Worm (Caenorhabditis elegans): ENCODE measurements around the gene Y17G9B.4.

The Y17G9B.4 gene

ce11 chrIV:4744167-4744566, 7.8 kb upstream of the Y17G9B.4 start, which contains the start of gene hoe-1:
Gene hoe-1, minus strand, starts transcription at chrIV:4744267.
- TF ChIP-seq tbx-37 (GFP tag; conservative IDR thresholded peaks at IDR 0.05), result no peak
- no peak for TF ChIP-seq hnd-1 (tag; optimal IDR thresholded peaks at IDR 0.05)
- TF ChIP-seq ceh-13 (GFP tag; optimal IDR thresholded peaks at IDR 0.05), result no peak
- TF ChIP-seq ets-7 (tag; optimal IDR thresholded peaks at IDR 0.05), result no peak
- no peak for TF ChIP-seq ceh-36 (tag; optimal IDR thresholded peaks at IDR 0.05)
- TF ChIP-seq tbx-11 (GFP tag; IDR thresholded peaks at IDR 0.05), result no peak
- no peak for TF ChIP-seq hmg-4 (GFP tag; optimal IDR thresholded peaks at IDR 0.05)
- TF ChIP-seq hmbx-1 (tag; optimal IDR thresholded peaks at IDR 0.05), result no peak
- TF ChIP-seq tra-4 (tag; optimal IDR thresholded peaks at IDR 0.05), result no peak
- TF ChIP-seq B0310.2 (tag; optimal IDR thresholded peaks at IDR 0.05), result no peak
- no peak for TF ChIP-seq F13C5.2 (tag; optimal IDR thresholded peaks at IDR 0.05)
- no peak for TF ChIP-seq scrt-1 (GFP tag; IDR thresholded peaks at IDR 0.05)
- TF ChIP-seq pes-1 (GFP tag; IDR thresholded peaks at IDR 0.05), result no peak
- no peak for TF ChIP-seq aly-1 (tag; optimal IDR thresholded peaks at IDR 0.05)
- TF ChIP-seq sea-1 (GFP tag; conservative IDR thresholded peaks at IDR 0.05), result no peak

ce11 chrIV:4745422-4745821, 6.5 kb upstream of the Y17G9B.4 start, which contains the start of gene timm-17B.1:
Gene timm-17B.1, minus strand, starts transcription at chrIV:4745492.
- no peak for TF ChIP-seq ama-1 (optimal IDR thresholded peaks at IDR 0.05)
- 0 out of 2 replicates have a peak, but pooled peaks have one; percentile 34 for TF ChIP-seq pes-1 (GFP tag; IDR thresholded peaks at IDR 0.05)
- TF ChIP-seq hmbx-1 (tag; optimal IDR thresholded peaks at IDR 0.05), result no peak
- peak; percentile 34 for TF ChIP-seq F13C5.2 (tag; optimal IDR thresholded peaks at IDR 0.05)
- no peak for TF ChIP-seq tbx-37 (GFP tag; conservative IDR thresholded peaks at IDR 0.05)
- TF ChIP-seq hmg-4 (GFP tag; optimal IDR thresholded peaks at IDR 0.05), result no peak

ce11 chrIV:4747553-4747952, 4.4 kb upstream of the Y17G9B.4 start, which contains the start of gene tctn-1:
Gene tctn-1, minus strand, starts transcription at chrIV:4747832.
- TF ChIP-seq ama-1 (optimal IDR thresholded peaks at IDR 0.05) (peak; percentile 14), hmg-4 (GFP tag; optimal IDR thresholded peaks at IDR 0.05) (no peak), aly-1 (tag; optimal IDR thresholded peaks at IDR 0.05) (no peak)

DNA sequence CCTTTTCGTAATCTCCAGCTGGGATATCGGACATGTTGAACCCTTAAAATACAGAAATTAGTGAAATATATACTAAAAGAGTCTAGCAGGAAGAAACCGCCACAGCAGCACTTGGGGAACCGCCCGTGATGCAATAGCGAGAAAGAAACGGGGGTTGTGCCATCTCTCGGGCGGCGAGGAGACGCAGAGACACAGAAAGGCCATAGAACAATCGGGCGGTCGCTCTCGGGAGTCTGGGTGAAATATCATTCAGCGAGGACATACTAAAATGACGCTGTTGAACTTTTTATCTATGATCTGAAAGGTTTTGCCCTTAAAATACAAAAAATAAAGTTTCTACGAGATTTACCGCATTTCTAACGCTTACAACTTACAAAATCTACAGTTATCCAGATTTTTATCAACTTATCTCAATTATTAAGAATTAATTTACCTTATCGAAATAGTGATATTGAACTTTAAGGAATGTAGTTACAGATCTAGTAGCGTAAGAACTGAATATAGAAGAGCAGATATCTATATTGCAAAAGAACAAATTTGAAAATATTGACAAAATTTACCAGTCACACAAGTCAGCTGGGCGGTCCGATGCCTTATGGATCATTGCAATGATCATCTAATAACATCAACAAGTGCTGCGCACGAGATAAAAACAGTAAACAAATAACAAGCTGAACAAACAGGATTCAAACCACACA, 3.4 kb upstream of the Y17G9B.4 start, which contains the start of gene cyc-2.1:
TSS of gene cyc-2.1 (minus strand) at position 605 of the 698 bp plus-strand sequence.
- TF ChIP-seq hnd-1 (tag; optimal IDR thresholded peaks at IDR 0.05) (no peak), hmbx-1 (tag; optimal IDR thresholded peaks at IDR 0.05) (no peak), ama-1 (optimal IDR thresholded peaks at IDR 0.05) (peak; percentile 3), hmg-4 (GFP tag; optimal IDR thresholded peaks at IDR 0.05) (peak; percentile 49), ets-7 (tag; optimal IDR thresholded peaks at IDR 0.05) (no peak), sea-1 (GFP tag; conservative IDR thresholded peaks at IDR 0.05) (0 out of 2 replicates have a peak, but pooled peaks have one; percentile 28), flt-1 (GFP tag; IDR thresholded peaks at IDR 0.05) (0 out of 2 replicates have a peak, but pooled peaks have one; percentile 4), scrt-1 (GFP tag; IDR thresholded peaks at IDR 0.05) (peak; percentile 64), tbx-11 (GFP tag; IDR thresholded peaks at IDR 0.05) (0 out of 2 replicates have a peak, but pooled peaks have one; percentile 31), F13C5.2 (tag; optimal IDR thresholded peaks at IDR 0.05) (peak; percentile 38)

DNA sequence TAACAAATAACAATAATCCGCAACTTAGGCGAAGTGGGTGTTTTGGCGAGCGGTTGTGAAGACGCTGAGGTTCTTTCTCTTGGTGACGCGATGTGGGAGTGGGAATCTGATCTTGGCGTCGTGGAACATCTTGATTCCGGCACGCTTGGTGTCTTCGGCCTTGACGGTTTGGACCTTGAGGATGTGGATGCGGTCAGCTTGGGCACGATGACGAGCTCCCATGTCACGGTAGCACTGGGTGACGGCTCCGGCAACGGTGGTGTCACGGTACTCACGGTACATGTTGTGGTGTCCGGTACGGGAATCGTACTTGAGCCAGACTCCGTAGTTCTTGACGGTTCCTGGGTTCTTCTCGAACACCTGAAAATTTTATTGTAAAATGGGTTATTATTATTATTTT, 2.8 kb upstream of the Y17G9B.4 start:
- TF ChIP-seq ceh-36 (tag; optimal IDR thresholded peaks at IDR 0.05) (no peak), pes-1 (GFP tag; IDR thresholded peaks at IDR 0.05) (no peak), B0310.2 (tag; optimal IDR thresholded peaks at IDR 0.05) (no peak), sea-1 (GFP tag; conservative IDR thresholded peaks at IDR 0.05) (no peak), hmbx-1 (tag; optimal IDR thresholded peaks at IDR 0.05) (no peak), flt-1 (GFP tag; IDR thresholded peaks at IDR 0.05) (no peak), tbx-11 (GFP tag; IDR thresholded peaks at IDR 0.05) (no peak), ets-7 (tag; optimal IDR thresholded peaks at IDR 0.05) (no peak)

- TF ChIP-seq tra-4 (tag; optimal IDR thresholded peaks at IDR 0.05) (peak; percentile 73), tbx-11 (GFP tag; IDR thresholded peaks at IDR 0.05) (peak; percentile 78), hmbx-1 (tag; optimal IDR thresholded peaks at IDR 0.05) (peak; percentile 75), tbx-37 (GFP tag; conservative IDR thresholded peaks at IDR 0.05) (peak; percentile 76), F13C5.2 (tag; optimal IDR thresholded peaks at IDR 0.05) (peak; percentile 99), B0310.2 (tag; optimal IDR thresholded peaks at IDR 0.05) (peak; percentile 49), hmg-4 (GFP tag; optimal IDR thresholded peaks at IDR 0.05) (peak; percentile 81), ceh-13 (GFP tag; optimal IDR thresholded peaks at IDR 0.05) (peak; percentile 63), aly-1 (tag; optimal IDR thresholded peaks at IDR 0.05) (no peak), ama-1 (optimal IDR thresholded peaks at IDR 0.05) (no peak), pes-1 (GFP tag; IDR thresholded peaks at IDR 0.05) (peak; percentile 81), ets-7 (tag; optimal IDR thresholded peaks at IDR 0.05) (peak; percentile 54), ceh-36 (tag; optimal IDR thresholded peaks at IDR 0.05) (peak; percentile 85), scrt-1 (GFP tag; IDR thresholded peaks at IDR 0.05) (peak; percentile 80), flt-1 (GFP tag; IDR thresholded peaks at IDR 0.05) (peak; percentile 84), sea-1 (GFP tag; conservative IDR thresholded peaks at IDR 0.05) (peak; percentile 87), hnd-1 (tag; optimal IDR thresholded peaks at IDR 0.05) (peak; percentile 72)
These were observed 2.1 kb upstream of the Y17G9B.4 start, which contains the start of the genes rpl-20 and Y17G9B.5 for ce11 chrIV:4749728-4750278. Gene rpl-20, minus strand, starts transcription at chrIV:4749778. Gene Y17G9B.5, plus strand, starts transcription at chrIV:4750240.

DNA sequence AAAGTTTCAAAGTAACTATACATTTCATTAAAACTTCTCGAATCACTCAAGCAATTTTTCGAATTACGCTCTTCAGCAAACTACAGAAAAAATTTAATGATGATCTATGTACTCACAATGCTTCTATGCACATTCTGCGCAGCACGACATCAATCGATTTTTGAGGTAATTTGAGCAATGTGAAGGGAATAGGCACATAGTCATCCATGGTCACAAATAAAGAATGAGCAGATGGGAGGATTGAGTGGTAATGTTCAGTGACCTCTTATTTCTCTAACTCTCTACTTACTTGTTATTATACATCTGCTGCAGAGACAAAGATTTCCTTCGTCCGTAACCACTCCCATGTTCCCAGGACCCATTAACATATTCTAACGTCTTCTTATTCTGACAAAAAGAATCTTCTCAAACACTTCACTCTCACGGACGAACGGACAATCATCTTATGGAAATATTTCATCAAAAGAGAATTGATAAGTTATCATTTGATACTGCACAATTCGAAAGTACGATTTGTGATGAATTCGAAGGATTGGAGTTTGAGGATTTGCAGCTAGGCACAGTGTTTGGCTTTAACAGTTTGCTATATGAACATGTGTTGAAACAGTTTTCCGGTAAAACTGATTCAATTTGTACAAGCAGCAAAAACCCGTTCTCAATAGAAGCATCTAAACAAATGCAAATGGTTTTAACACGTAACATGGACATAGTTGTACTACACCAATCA, 4.2 kb downstream of the Y17G9B.4 start, which contains the start of the genes fbxb-77 and Y17G9B.11:
TSS of gene fbxb-77 (minus strand) at position 229 of the 727 bp plus-strand sequence.
TSS of gene Y17G9B.11 (plus strand) at position 677 of the 727 bp plus-strand sequence.
- TF ChIP-seq ets-7 (tag; optimal IDR thresholded peaks at IDR 0.05), result no peak
- no peak for TF ChIP-seq tra-4 (tag; optimal IDR thresholded peaks at IDR 0.05)
- TF ChIP-seq tbx-37 (GFP tag; conservative IDR thresholded peaks at IDR 0.05), result no peak
- no peak for TF ChIP-seq ceh-13 (GFP tag; optimal IDR thresholded peaks at IDR 0.05)
- no peak for TF ChIP-seq hmbx-1 (tag; optimal IDR thresholded peaks at IDR 0.05)
- TF ChIP-seq ama-1 (optimal IDR thresholded peaks at IDR 0.05), result no peak
- TF ChIP-seq hmg-4 (GFP tag; optimal IDR thresholded peaks at IDR 0.05), result no peak
- no peak for TF ChIP-seq sea-1 (GFP tag; conservative IDR thresholded peaks at IDR 0.05)
- TF ChIP-seq aly-1 (tag; optimal IDR thresholded peaks at IDR 0.05), result no peak
- no peak for TF ChIP-seq scrt-1 (GFP tag; IDR thresholded peaks at IDR 0.05)
- no peak for TF ChIP-seq B0310.2 (tag; optimal IDR thresholded peaks at IDR 0.05)

All from whole organism, early embryonic.